Fruit fly (Drosophila melanogaster): ENCODE data around the gene loco.
A peak's percentile ranks its signal among the peaks of the same experiment; 100 is the strongest.

Gene loco

dm6 chr3R:22639239-22639858 lies at the start of gene loco, which contains the start of gene wake (continued):
- TF ChIP-seq CG17186 (GFP tag; optimal IDR thresholded peaks at IDR 0.05) = peak; percentile 34
- TF ChIP-seq Ssrp (tag; optimal IDR thresholded peaks at IDR 0.05) = no peak
- peak; percentile 4 for TF ChIP-seq CG15601 (tag; optimal IDR thresholded peaks at IDR 0.05)
- TF ChIP-seq CG2129 (GFP tag; IDR thresholded peaks at IDR 0.05; ENCODE audit: partially characterized antibody) = peak; percentile 90
- no peak for TF ChIP-seq CG8765 (GFP tag; IDR thresholded peaks at IDR 0.05)
- TF ChIP-seq sna (GFP tag; IDR thresholded peaks at IDR 0.05; ENCODE audit: partially characterized antibody) = peak; percentile 97
- TF ChIP-seq YL-1 (GFP tag; optimal IDR thresholded peaks at IDR 0.05) = peak; percentile 45
- no peak for TF ChIP-seq h (optimal IDR thresholded peaks at IDR 0.05)
- TF ChIP-seq tna (GFP tag; IDR thresholded peaks at IDR 0.05; ENCODE audit: partially characterized antibody) = peak; percentile 69; the same call in 1 of the 2 replicates
- no peak for TF ChIP-seq eve (GFP tag; optimal IDR thresholded peaks at IDR 0.05)
- peak; percentile 76 for TF ChIP-seq CG8290 (GFP tag; optimal IDR thresholded peaks at IDR 0.05)
- TF ChIP-seq CG8290 (tag; optimal IDR thresholded peaks at IDR 0.05) = peak; percentile 2 to 45
- TF ChIP-seq CG5245 (GFP tag; optimal IDR thresholded peaks at IDR 0.05) = no peak
- TF ChIP-seq HmgZ (tag; optimal IDR thresholded peaks at IDR 0.05) = no peak
- TF ChIP-seq sqz (GFP tag; optimal IDR thresholded peaks at IDR 0.05) = no peak
- TF ChIP-seq oc (tag; optimal IDR thresholded peaks at IDR 0.05) = no peak
- peak; percentile 94 for TF ChIP-seq BEAF-32 (GFP tag; optimal IDR thresholded peaks at IDR 0.05)
- no peak for TF ChIP-seq CG12104 (GFP tag; optimal IDR thresholded peaks at IDR 0.05)
- TF ChIP-seq sisA (GFP tag; IDR thresholded peaks at IDR 0.05) = no peak
- no peak for TF ChIP-seq gem (tag; optimal IDR thresholded peaks at IDR 0.05)
- TF ChIP-seq ewg (GFP tag; optimal IDR thresholded peaks at IDR 0.05) = peak; percentile 98

DNA sequence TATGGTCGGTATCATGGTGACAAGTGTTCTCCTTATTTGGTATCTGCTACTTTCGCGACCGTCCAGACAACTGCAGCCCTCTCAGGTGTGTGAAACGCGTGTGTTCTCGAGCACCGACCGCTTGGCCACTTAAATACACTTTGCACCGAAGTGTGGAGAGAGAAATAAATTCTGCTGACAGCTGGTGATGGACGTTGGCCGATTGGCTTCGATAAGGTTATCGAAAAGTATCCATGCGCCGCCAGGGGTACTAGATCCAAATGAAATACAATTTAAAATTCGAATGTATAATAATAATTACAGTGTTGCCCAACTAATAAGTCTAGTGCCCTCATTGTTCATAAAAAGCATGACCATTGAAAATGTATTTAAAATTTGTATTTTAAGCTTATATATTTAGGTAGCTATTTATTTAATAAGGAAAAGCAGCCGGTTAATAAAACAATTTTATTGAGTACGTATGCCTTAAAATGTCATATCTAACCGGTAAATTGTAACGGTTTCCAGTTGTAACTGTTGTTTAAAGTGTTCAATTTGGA lies 47.2 kb upstream of the loco start, which contains the start of the genes Gclm and CG17625:
Gene Gclm, minus strand, starts transcription at position 175 of the 539 bp plus-strand sequence.
Gene CG17625, plus strand, starts transcription at position 514 of the 539 bp plus-strand sequence.
- peak; percentile 14 for TF ChIP-seq CG12236 (GFP tag; optimal IDR thresholded peaks at IDR 0.05)
- no peak for TF ChIP-seq Elba2 (GFP tag; optimal IDR thresholded peaks at IDR 0.05)
- TF ChIP-seq Jarid2 (GFP tag; optimal IDR thresholded peaks at IDR 0.05) = peak; percentile 73
- peak; percentile 90 for TF ChIP-seq CG10267 (tag; optimal IDR thresholded peaks at IDR 0.05)
- peak; percentile 48 for TF ChIP-seq CG18262 (tag; optimal IDR thresholded peaks at IDR 0.05)
- TF ChIP-seq Mad (GFP tag; optimal IDR thresholded peaks at IDR 0.05) = peak; percentile 47
- TF ChIP-seq CG33557 (GFP tag; optimal IDR thresholded peaks at IDR 0.05) = peak; percentile 50
- TF ChIP-seq pb (GFP tag; optimal IDR thresholded peaks at IDR 0.05) = no peak
- TF ChIP-seq CG18476 (GFP tag; optimal IDR thresholded peaks at IDR 0.05) = peak; percentile 18
- peak; percentile 24 for TF ChIP-seq CG17385 (GFP tag; optimal IDR thresholded peaks at IDR 0.05)
- TF ChIP-seq NFAT (GFP tag; IDR thresholded peaks at IDR 0.05) = peak; percentile 65
- TF ChIP-seq Hr3 (GFP tag; optimal IDR thresholded peaks at IDR 0.05) = peak; percentile 52
- no peak for TF ChIP-seq Optix (GFP tag; IDR thresholded peaks at IDR 0.05)
- peak; percentile 74 for TF ChIP-seq CG17829 (tag; optimal IDR thresholded peaks at IDR 0.05)
- no peak for TF ChIP-seq p53 (GFP tag; optimal IDR thresholded peaks at IDR 0.05)
- peak; percentile 56 for TF ChIP-seq mirr (GFP tag; optimal IDR thresholded peaks at IDR 0.05)
- TF ChIP-seq gro (GFP tag; optimal IDR thresholded peaks at IDR 0.05) = peak; percentile 57
- TF ChIP-seq dmrt99B (tag; optimal IDR thresholded peaks at IDR 0.05) = peak; percentile 36
- peak; percentile 8 for TF ChIP-seq CG9609 (GFP tag; optimal IDR thresholded peaks at IDR 0.05)
- peak; percentile 93 for TF ChIP-seq grau (tag; optimal IDR thresholded peaks at IDR 0.05)
- TF ChIP-seq wek (GFP tag; optimal IDR thresholded peaks at IDR 0.05) = peak; percentile 56
- peak; percentile 75 for TF ChIP-seq CG12659 (GFP tag; optimal IDR thresholded peaks at IDR 0.05)
- peak; percentile 39 for TF ChIP-seq BtbVII (GFP tag; optimal IDR thresholded peaks at IDR 0.05)
- peak; percentile 52; the same call in 1 of the 2 replicates for TF ChIP-seq CG31441 (GFP tag; IDR thresholded peaks at IDR 0.05)
- TF ChIP-seq klu (GFP tag; IDR thresholded peaks at IDR 0.05) = peak; percentile 35; the same call in 1 of the 2 replicates
- TF ChIP-seq Mrtf (GFP tag; IDR thresholded peaks at IDR 0.05) = peak; percentile 33; the same call in 1 of the 3 replicates
- no peak for TF ChIP-seq jing (GFP tag; optimal IDR thresholded peaks at IDR 0.05)
- peak; percentile 35 for TF ChIP-seq CG18764 (GFP tag; optimal IDR thresholded peaks at IDR 0.05)
- TF ChIP-seq H2.0 (GFP tag; IDR thresholded peaks at IDR 0.05) = peak; percentile 28; the same call in 1 of the 2 replicates
